Fruit fly (Drosophila melanogaster) whole organism, embryonic: ENCODE measurements around the gene CG7530.

Experiments used
- Abd-B ChIP-seq: fragments of 200-800 bp; sonication (Bioruptor generic); optimal IDR thresholded peaks from 2 replicates; lab custom pipeline; 2018; ENCODE audit warnings: missing biosample characterization, mild to moderate bottlenecking, missing genetic modification characterization, moderate library complexity
- B-H1 ChIP-seq: fragments of 200-800 bp; sonication (Bioruptor generic); IDR thresholded peaks from 3 replicates; pipeline ENCODE4 v1.3.6; 2022; ENCODE audit warnings: missing biosample characterization, missing genetic modification characterization
- CG10431 ChIP-seq: fragments of 200-800 bp; sonication (Bioruptor generic); optimal IDR thresholded peaks from 3 replicates; lab custom pipeline; 2018; ENCODE audit warnings: missing biosample characterization, mild to moderate bottlenecking, missing genetic modification characterization
- CG11696 ChIP-seq: fragments of 200-800 bp; sonication (Bioruptor generic); IDR thresholded peaks from 2 replicates; pipeline ENCODE4 v1.3.6; 2022; ENCODE audit warnings: missing biosample characterization, missing genetic modification characterization
- CG12104 ChIP-seq: fragments of 200-800 bp; sonication (Bioruptor generic); optimal IDR thresholded peaks from 3 replicates; lab custom pipeline; 2016; ENCODE audit warnings: missing biosample characterization, missing genetic modification characterization
- CG12659 ChIP-seq: fragments of 200-800 bp; sonication (Bioruptor generic); optimal IDR thresholded peaks from 3 replicates; lab custom pipeline; 2017; ENCODE audit warnings: mild to moderate bottlenecking, missing biosample characterization, missing genetic modification reagents, missing genetic modification characterization
- CG13123 ChIP-seq: fragments of 200-800 bp; sonication (Bioruptor generic); optimal IDR thresholded peaks from 2 replicates; lab custom pipeline; 2016; ENCODE audit warnings: missing biosample characterization, missing genetic modification characterization
- CG1529 ChIP-seq: fragments of 200-800 bp; sonication (Bioruptor generic); optimal IDR thresholded peaks from 3 replicates; lab custom pipeline; 2018; ENCODE audit warnings: missing biosample characterization, missing genetic modification characterization
- CG17829 ChIP-seq: fragments of 200-800 bp; optimal IDR thresholded peaks from 2 replicates; lab custom pipeline; 2019; ENCODE audit warnings: missing biosample characterization, mild to moderate bottlenecking, missing genetic modification characterization, moderate library complexity
- CG2712 ChIP-seq: fragments of 200-800 bp; optimal IDR thresholded peaks from 3 replicates; lab custom pipeline; 2019; ENCODE audit warnings: missing biosample characterization, mild to moderate bottlenecking, missing genetic modification characterization, moderate library complexity
- CG31441 ChIP-seq: fragments of 200-800 bp; sonication (Bioruptor generic); IDR thresholded peaks from 2 replicates; pipeline ENCODE4 v1.3.6; 2022; ENCODE audit warnings: missing biosample characterization, missing genetic modification characterization
- CG3407 ChIP-seq: fragments of 200-800 bp; sonication (Bioruptor generic); optimal IDR thresholded peaks from 2 replicates; lab custom pipeline; 2018; ENCODE audit warnings: missing biosample characterization, mild to moderate bottlenecking, missing genetic modification characterization
- CG34422 ChIP-seq: fragments of 200-800 bp; sonication (Bioruptor generic); IDR thresholded peaks from 3 replicates; pipeline ENCODE4 v1.3.6; 2022; ENCODE audit warnings: missing biosample characterization, missing genetic modification characterization
- CG6689 ChIP-seq: fragments of 200-800 bp; sonication (Bioruptor generic); IDR thresholded peaks from 2 replicates; pipeline ENCODE4 v1.3.6; 2022; ENCODE audit warnings: missing biosample characterization, missing genetic modification characterization
- CG6854 ChIP-seq: fragments of 200-800 bp; sonication (Bioruptor generic); optimal IDR thresholded peaks from 3 replicates; lab custom pipeline; 2017; ENCODE audit warnings: missing biosample characterization, mild to moderate bottlenecking, missing genetic modification characterization
- CG7839 ChIP-seq: fragments of 200-800 bp; sonication (Bioruptor generic); optimal IDR thresholded peaks from 3 replicates; lab custom pipeline; 2018; ENCODE audit warnings: missing biosample characterization, mild to moderate bottlenecking, missing genetic modification characterization, moderate library complexity
- CG9727 ChIP-seq: fragments of 200-800 bp; sonication (Bioruptor generic); optimal IDR thresholded peaks from 3 replicates; lab custom pipeline; 2017; ENCODE audit warnings: missing biosample characterization, mild to moderate bottlenecking, missing genetic modification characterization
- CG9932 ChIP-seq: fragments of 200-800 bp; sonication (Bioruptor generic); IDR thresholded peaks from 2 replicates; pipeline ENCODE4 v1.3.6; 2022; ENCODE audit warnings: missing biosample characterization, missing genetic modification characterization
- Drgx ChIP-seq: fragments of 200-800 bp; sonication (Bioruptor generic); IDR thresholded peaks from 2 replicates; pipeline ENCODE4 v1.3.6; 2022; ENCODE audit warnings: missing biosample characterization, missing genetic modification characterization
- Eip74EF ChIP-seq, 2 experiments: fragments of 200-800 bp in 1 of 2; fragments of >200 bp in 1 of 2; sonication (Bioruptor generic) in 1 of 2; optimal IDR thresholded peaks; 2 replicates each; lab custom pipeline; 2017 to 2019; ENCODE audit warnings: missing biosample characterization in 2 of 2, missing genetic modification characterization in 2 of 2, mild to moderate bottlenecking in 1 of 2, moderate library complexity in 1 of 2
- Ets65A ChIP-seq: fragments of 200-800 bp; sonication (Bioruptor generic); peaks from one replicate; lab custom pipeline; 2016; ENCODE audit warnings: missing biosample characterization, missing genetic modification characterization
- Gug ChIP-seq: fragments of 200-800 bp; sonication (Bioruptor generic); IDR thresholded peaks from 4 replicates; pipeline ENCODE4 v1.3.6; 2022; ENCODE audit warnings: missing biosample characterization, missing genetic modification characterization
- H2.0 ChIP-seq: fragments of 200-800 bp; sonication (Bioruptor generic); IDR thresholded peaks from 2 replicates; pipeline ENCODE4 v1.3.6; 2022; ENCODE audit warnings: missing biosample characterization, missing genetic modification characterization
- Hr3 ChIP-seq: fragments of 200-800 bp; sonication (Bioruptor generic); optimal IDR thresholded peaks from 3 replicates; lab custom pipeline; 2016; ENCODE audit warnings: missing biosample characterization, missing genetic modification characterization
- Hsf ChIP-seq: fragments of 200-800 bp; sonication (Bioruptor generic); optimal IDR thresholded peaks from 3 replicates; lab custom pipeline; 2016; ENCODE audit warnings: missing biosample characterization, missing genetic modification characterization
- Ptx1 ChIP-seq: fragments of 200-800 bp; sonication (Bioruptor generic); IDR thresholded peaks from 2 replicates; pipeline ENCODE4 v1.3.6; 2022; ENCODE audit warnings: missing biosample characterization, missing genetic modification characterization
- Stat92E ChIP-seq, 3 experiments: fragments of >200 bp in 2 of 3; fragments of 200-800 bp in 1 of 3; sonication (Bioruptor generic) in 1 of 3; optimal IDR thresholded peaks; 2 replicates each; lab custom pipeline; 2017 to 2019; ENCODE audit warnings: missing biosample characterization in 3 of 3, missing genetic modification characterization in 3 of 3, mild to moderate bottlenecking in 1 of 3, moderate library complexity in 1 of 3
- ara ChIP-seq: fragments of 200-800 bp; sonication (Bioruptor generic); IDR thresholded peaks from 2 replicates; pipeline ENCODE4 v1.3.6; 2022; ENCODE audit warnings: missing biosample characterization, missing genetic modification characterization
- cad ChIP-seq: fragments of >200 bp; optimal IDR thresholded peaks from 2 replicates; lab custom pipeline; 2017; ENCODE audit warnings: missing biosample characterization, missing genetic modification characterization
- cas ChIP-seq: fragments of 200-800 bp; sonication (Bioruptor generic); IDR thresholded peaks from 2 replicates; pipeline ENCODE4 v1.3.6; 2022; ENCODE audit warnings: missing biosample characterization, missing genetic modification characterization
- cato ChIP-seq: fragments of 200-800 bp; sonication (Bioruptor generic); optimal IDR thresholded peaks from 2 replicates; lab custom pipeline; 2016; ENCODE audit warnings: missing biosample characterization, missing genetic modification characterization, borderline replicate concordance
- ci ChIP-seq: fragments of 200-800 bp; sonication (Bioruptor generic); IDR thresholded peaks from 3 replicates; pipeline ENCODE4 v1.3.6; 2022; ENCODE audit warnings: missing biosample characterization, missing genetic modification characterization
- hkb ChIP-seq, 2 experiments: fragments of 200-800 bp in 1 of 2; fragments of >200 bp in 1 of 2; sonication (Bioruptor generic) in 1 of 2; IDR thresholded peaks in 1 of 2; optimal IDR thresholded peaks in 1 of 2; 2 replicates each; pipeline versions ENCODE4 v1.3.6 to Lab custom; 2017 to 2022; ENCODE audit warnings: missing biosample characterization in 1 of 2, missing genetic modification characterization in 1 of 2
- luna ChIP-seq: fragments of 200-800 bp; sonication (Bioruptor generic); optimal IDR thresholded peaks from 2 replicates; lab custom pipeline; 2016; ENCODE audit warnings: missing biosample characterization, missing genetic modification characterization
- nmo ChIP-seq: fragments of 200-800 bp; sonication (Bioruptor generic); optimal IDR thresholded peaks from 2 replicates; lab custom pipeline; 2018; ENCODE audit warnings: missing biosample characterization, mild to moderate bottlenecking, missing genetic modification characterization, moderate library complexity
- nom ChIP-seq: fragments of 200-800 bp; sonication (Bioruptor generic); optimal IDR thresholded peaks from 2 replicates; lab custom pipeline; 2017; ENCODE audit warnings: missing biosample characterization, missing genetic modification characterization, mild to moderate bottlenecking, moderate library complexity, missing genetic modification reagents
- oc ChIP-seq: fragments of 200-800 bp; sonication (Bioruptor generic); optimal IDR thresholded peaks from 2 replicates; lab custom pipeline; 2018; ENCODE audit warnings: missing biosample characterization, mild to moderate bottlenecking, missing genetic modification characterization, moderate library complexity
- otp ChIP-seq: fragments of 200-800 bp; sonication (Bioruptor generic); IDR thresholded peaks from 3 replicates; pipeline ENCODE4, ENCODE4 v1.3.6; 2022; ENCODE audit warnings: missing biosample characterization, missing genetic modification characterization
- pan ChIP-seq, 4 experiments: fragments of >200 bp in 3 of 4; fragments of 200-800 bp in 1 of 4; sonication (Bioruptor generic) in 1 of 4; optimal IDR thresholded peaks in 3 of 4; IDR thresholded peaks in 1 of 4; 2 replicates each; pipeline versions ENCODE4 v1.3.6 to Lab custom; 2017 to 2022; ENCODE audit warnings: missing biosample characterization in 2 of 4, missing genetic modification characterization in 2 of 4, mixed read lengths in 1 of 4
- phol ChIP-seq: fragments of 200-800 bp; sonication (Bioruptor generic); optimal IDR thresholded peaks from 3 replicates; lab custom pipeline; 2018; ENCODE audit warnings: missing biosample characterization, mild to moderate bottlenecking, missing genetic modification characterization, moderate library complexity
- prd ChIP-seq, 3 experiments: fragments of >200 bp in 2 of 3; fragments of 200-800 bp in 1 of 3; sonication (Bioruptor generic) in 1 of 3; optimal IDR thresholded peaks in 2 of 3; IDR thresholded peaks in 1 of 3; 2 replicates in 2 of 3; 3 replicates in 1 of 3; pipeline versions ENCODE4 v1.3.6 to Lab custom; 2017 to 2022; ENCODE audit warnings: missing biosample characterization in 1 of 3, missing genetic modification characterization in 1 of 3
- scrt ChIP-seq: fragments of 200-800 bp; sonication (Bioruptor generic); optimal IDR thresholded peaks from 2 replicates; lab custom pipeline; 2018; ENCODE audit warnings: missing biosample characterization, mild to moderate bottlenecking, missing genetic modification characterization, moderate library complexity
- sens ChIP-seq: fragments of 200-800 bp; sonication (Bioruptor generic); peaks from one replicate; lab custom pipeline; 2016; ENCODE audit warnings: missing biosample characterization, missing genetic modification characterization
- slp2 ChIP-seq: fragments of 200-800 bp; sonication (Bioruptor generic); optimal IDR thresholded peaks from 2 replicates; lab custom pipeline; 2016; ENCODE audit warnings: missing biosample characterization, missing genetic modification characterization
- so ChIP-seq: fragments of 200-800 bp; sonication (Bioruptor generic); IDR thresholded peaks from 3 replicates; pipeline ENCODE4 v1.3.6; 2022; ENCODE audit warnings: missing biosample characterization, missing genetic modification characterization
- ssp ChIP-seq: fragments of 200-800 bp; sonication (Bioruptor generic); IDR thresholded peaks from 2 replicates; pipeline ENCODE4 v1.3.6; 2022; ENCODE audit warnings: missing biosample characterization, missing genetic modification characterization
- tgo ChIP-seq: fragments of 200-800 bp; sonication (Bioruptor generic); IDR thresholded peaks from 3 replicates; pipeline ENCODE4 v1.3.6; 2022; ENCODE audit warnings: missing biosample characterization, missing genetic modification characterization
- twi ChIP-seq: fragments of 200-800 bp; optimal IDR thresholded peaks from 2 replicates; lab custom pipeline; 2019; ENCODE audit warnings: missing biosample characterization, mild to moderate bottlenecking, missing genetic modification characterization, moderate library complexity
- vvl ChIP-seq: fragments of 200-800 bp; sonication (Bioruptor generic); IDR thresholded peaks from 2 replicates; pipeline ENCODE4 v1.3.6; 2022; ENCODE audit warnings: missing biosample characterization, missing genetic modification characterization
- zf30C ChIP-seq: fragments of 200-800 bp; sonication (Bioruptor generic); optimal IDR thresholded peaks from 3 replicates; lab custom pipeline; 2018; ENCODE audit warnings: missing biosample characterization, mild to moderate bottlenecking, missing genetic modification characterization

The CG7530 gene

dm6 chr3R:14683928-14684327 is 47.4 kb downstream of the CG7530 start (continued):
- TF ChIP-seq B-H1 (GFP tag; lab: Robert Waterston, UW) (peak; percentile 19; the same call in 1 of the 3 replicates), Drgx (peak; percentile 79), tgo (GFP tag; lab: Robert Waterston, UW) (peak; percentile 30; the same call in 1 of the 3 replicates), vvl (GFP tag; lab: Robert Waterston, UW) (0 out of 2 replicates have a peak, but pooled peaks have one; percentile 20), luna (GFP tag; lab: Kevin White, UChicago) (no peak), CG6689 (GFP tag; lab: Robert Waterston, UW) (peak; percentile 35; the same call in 1 of the 2 replicates), phol (tag; lab: Kevin White, UChicago) (peak; percentile 31), cato (no peak), hkb (optimal IDR thresholded peaks at IDR 0.05; lab: Kevin White, UChicago) (no peak), hkb (GFP tag; IDR thresholded peaks at IDR 0.05; lab: Robert Waterston, UW) (no peak), CG2712 (tag; lab: Kevin White, UChicago) (peak; percentile 23), CG31441 (0 out of 2 replicates have a peak, but pooled peaks have one; percentile 32), Ptx1 (peak; percentile 36; the same call in 1 of the 2 replicates), CG13123 (no peak), so (GFP tag; lab: Robert Waterston, UW) (0 out of 3 replicates have a peak, but pooled peaks have one; percentile 25), twi (no peak), pan (optimal IDR thresholded peaks at IDR 0.05; lab: Kevin White, UChicago) (no peak), pan (GFP tag; optimal IDR thresholded peaks at IDR 0.05 in 1 of 2, IDR thresholded peaks at IDR 0.05 in 1 of 2) (peak in 1 of 2 experiments; percentile 38), slp2 (no peak), ara (0 out of 2 replicates have a peak, but pooled peaks have one; percentile 33), ssp (GFP tag; lab: Robert Waterston, UW) (no peak), CG12104 (GFP tag; lab: Kevin White, UChicago) (no peak), ci (0 out of 3 replicates have a peak, but pooled peaks have one; percentile 15), nmo (peak; percentile 7), cas (GFP tag; lab: Robert Waterston, UW) (no peak), scrt (no peak), Abd-B (GFP tag; lab: Kevin White, UChicago) (no peak), CG7839 (tag; lab: Kevin White, UChicago) (peak; percentile 6), prd (optimal IDR thresholded peaks at IDR 0.05; lab: Kevin White, UChicago) (no peak), prd (GFP tag; IDR thresholded peaks at IDR 0.05; lab: Robert Waterston, UW) (peak; percentile 38; the same call in 1 of the 3 replicates), H2.0 (0 out of 2 replicates have a peak, but pooled peaks have one; percentile 6), otp (GFP tag; lab: Robert Waterston, UW) (0 out of 3 replicates have a peak, but pooled peaks have one; percentile 17), sens (GFP tag; lab: Kevin White, UChicago) (peak; percentile 83)
- TF ChIP-seq, all 482 proteins: peak for 28

- no peak for TF ChIP-seq slp2
- TF ChIP-seq Gug (GFP tag; lab: Robert Waterston, UW) = no peak
- no peak for TF ChIP-seq CG34422
- peak; percentile 20 for TF ChIP-seq nom (GFP tag; lab: Kevin White, UChicago)
- TF ChIP-seq Eip74EF (GFP tag; optimal IDR thresholded peaks at IDR 0.05; lab: Kevin White, UChicago) = peak in 1 of 2 experiments; percentile 21
- TF ChIP-seq CG6854 = no peak
- TF ChIP-seq Stat92E (GFP tag; optimal IDR thresholded peaks at IDR 0.05; lab: Kevin White, UChicago) = no peak
- TF ChIP-seq CG9932 = no peak
- TF ChIP-seq zf30C = peak; percentile 7
- no peak for TF ChIP-seq Hsf (GFP tag; lab: Kevin White, UChicago)
- TF ChIP-seq CG3407 (GFP tag; lab: Kevin White, UChicago) = peak; percentile 17
- no peak for TF ChIP-seq Ets65A (GFP tag; lab: Kevin White, UChicago)
- no peak for TF ChIP-seq cad (GFP tag; lab: Kevin White, UChicago)
- no peak for TF ChIP-seq CG12659 (GFP tag; lab: Kevin White, UChicago)
- no peak for TF ChIP-seq CG11696 (GFP tag; lab: Robert Waterston, UW)
- TF ChIP-seq CG1529 (GFP tag; lab: Kevin White, UChicago) = peak; percentile 8
- peak; percentile 4 for TF ChIP-seq CG9727
- TF ChIP-seq oc (tag; lab: Kevin White, UChicago) = no peak
- TF ChIP-seq Hr3 = no peak
- no peak for TF ChIP-seq CG17829 (tag; lab: Kevin White, UChicago)
- TF ChIP-seq CG10431 (GFP tag; lab: Kevin White, UChicago) = no peak
Measured at dm6 chr3R:14680112-14680665, 51.1 kb downstream of the CG7530 start.
